Worm (Caenorhabditis elegans) whole organism, L2 larva: Measurements from ENCODE around the gene appg-2.

Experiments
- C34F6.9 ChIP-seq: fragments of 150-350 bp; optimal IDR thresholded peaks from 2 replicates; lab custom pipeline; 2014; ENCODE audit warnings: missing biosample characterization, missing genetic modification characterization
- F13H6.1 ChIP-seq: sonication (generic microtip); optimal IDR thresholded peaks from 2 replicates; lab custom pipeline; 2016; ENCODE audit warnings: missing genetic modification characterization, missing compliant biosample characterization
- Y55F3AM.14 ChIP-seq: fragments of 200-800 bp; sonication (Bioruptor generic); optimal IDR thresholded peaks from 2 replicates; lab custom pipeline; 2018; ENCODE audit warnings: mild to moderate bottlenecking, missing genetic modification characterization, missing compliant biosample characterization
- aly-2 ChIP-seq: fragments of 150-350 bp; optimal IDR thresholded peaks from 2 replicates; lab custom pipeline; 2014; ENCODE audit warnings: missing biosample characterization, missing genetic modification characterization
- ama-1 ChIP-seq: fragments of 150-350 bp; optimal IDR thresholded peaks from 2 replicates; lab custom pipeline; 2018; ENCODE audit warnings: inconsistent platforms
- blmp-1 ChIP-seq: sonication (generic microtip); optimal IDR thresholded peaks from 2 replicates; lab custom pipeline; 2017; ENCODE audit warnings: missing genetic modification characterization, mild to moderate bottlenecking, missing compliant biosample characterization, antibody characterized with exemption, moderate library complexity; ENCODE audit not compliant: insufficient read depth
- ceh-82 ChIP-seq: fragments of 150-350 bp; optimal IDR thresholded peaks from 2 replicates; lab custom pipeline; 2014; ENCODE audit warnings: missing biosample characterization, missing genetic modification characterization
- crh-2 ChIP-seq: sonication (generic microtip); optimal IDR thresholded peaks from 2 replicates; lab custom pipeline; 2017; ENCODE audit warnings: missing biosample characterization, missing genetic modification characterization
- dmd-4 ChIP-seq: sonication (generic microtip); optimal IDR thresholded peaks from 2 replicates; lab custom pipeline; 2017; ENCODE audit warnings: missing biosample characterization, missing genetic modification characterization
- egl-27 ChIP-seq: sonication (generic microtip); optimal IDR thresholded peaks from 3 replicates; lab custom pipeline; 2017; ENCODE audit warnings: missing biosample characterization, missing genetic modification reagents, missing genetic modification characterization
- elt-3 ChIP-seq: sonication (generic microtip); optimal IDR thresholded peaks from 2 replicates; lab custom pipeline; 2017; ENCODE audit warnings: missing biosample characterization, missing genetic modification characterization
- fos-1 ChIP-seq: fragments of 150-350 bp; optimal IDR thresholded peaks from 2 replicates; lab custom pipeline; 2014; ENCODE audit warnings: missing biosample characterization, missing genetic modification characterization
- gmeb-1 ChIP-seq: fragments of 150-350 bp; optimal IDR thresholded peaks from 2 replicates; lab custom pipeline; 2014; ENCODE audit warnings: missing biosample characterization, missing genetic modification characterization
- lin-11 ChIP-seq: fragments of 150-350 bp; sonication (generic microtip); optimal IDR thresholded peaks from 2 replicates; lab custom pipeline; 2014; ENCODE audit warnings: missing biosample characterization, missing genetic modification characterization, inconsistent platforms, mixed read lengths
- lin-13 ChIP-seq: fragments of 150-350 bp; optimal IDR thresholded peaks from 2 replicates; lab custom pipeline; 2014; ENCODE audit warnings: missing biosample characterization, missing genetic modification reagents, missing genetic modification characterization
- lin-39 ChIP-seq: fragments of 150-350 bp; optimal IDR thresholded peaks from 2 replicates; lab custom pipeline; 2014; ENCODE audit warnings: missing biosample characterization, missing genetic modification reagents, missing genetic modification characterization
- lsy-2 ChIP-seq, 2 experiments: fragments of 150-350 bp in 1 of 2; sonication (generic microtip) in 1 of 2; optimal IDR thresholded peaks; 2 replicates each; lab custom pipeline; 2014 to 2017; ENCODE audit warnings: missing biosample characterization in 2 of 2, missing genetic modification characterization in 2 of 2
- mab-5 ChIP-seq: fragments of 150-350 bp; optimal IDR thresholded peaks from 2 replicates; lab custom pipeline; 2014; ENCODE audit warnings: missing biosample characterization, missing genetic modification characterization
- mbf-1 ChIP-seq: sonication (generic microtip); optimal IDR thresholded peaks from 2 replicates; lab custom pipeline; 2017; ENCODE audit warnings: missing biosample characterization, missing genetic modification characterization
- mdl-1 ChIP-seq, 2 experiments: fragments of 150-350 bp in 1 of 2; sonication (generic microtip) in 1 of 2; optimal IDR thresholded peaks; 2 replicates each; lab custom pipeline; 2017; ENCODE audit warnings: missing biosample characterization in 2 of 2, missing genetic modification characterization in 2 of 2
- nhr-10 ChIP-seq: sonication (generic microtip); optimal IDR thresholded peaks from 2 replicates; lab custom pipeline; 2017; ENCODE audit warnings: missing biosample characterization, missing genetic modification characterization
- nhr-11 ChIP-seq: fragments of 150-350 bp; optimal IDR thresholded peaks from 2 replicates; lab custom pipeline; 2014; ENCODE audit warnings: missing biosample characterization, missing genetic modification characterization
- nhr-12 ChIP-seq: fragments of 150-350 bp; optimal IDR thresholded peaks from 2 replicates; lab custom pipeline; 2014; ENCODE audit warnings: missing biosample characterization, missing genetic modification characterization
- nhr-129 ChIP-seq: fragments of 150-350 bp; optimal IDR thresholded peaks from 2 replicates; lab custom pipeline; 2014; ENCODE audit warnings: missing biosample characterization, missing genetic modification characterization
- nhr-237 ChIP-seq: fragments of 150-350 bp; optimal IDR thresholded peaks from 2 replicates; lab custom pipeline; 2014; ENCODE audit warnings: missing biosample characterization, missing genetic modification characterization
- nhr-25 ChIP-seq: fragments of 150-350 bp; sonication (generic microtip); optimal IDR thresholded peaks from 3 replicates; lab custom pipeline; 2014; ENCODE audit warnings: missing biosample characterization, missing genetic modification characterization
- nhr-6 ChIP-seq: fragments of 150-350 bp; optimal IDR thresholded peaks from 2 replicates; lab custom pipeline; 2014; ENCODE audit warnings: missing biosample characterization, missing genetic modification characterization
- nhr-77 ChIP-seq: fragments of 150-350 bp; optimal IDR thresholded peaks from 2 replicates; lab custom pipeline; 2014; ENCODE audit warnings: missing biosample characterization, missing genetic modification characterization
- peb-1 ChIP-seq: fragments of 150-350 bp; optimal IDR thresholded peaks from 2 replicates; lab custom pipeline; 2014; ENCODE audit warnings: missing biosample characterization, missing genetic modification characterization
- sem-4 ChIP-seq: fragments of 150-350 bp; optimal IDR thresholded peaks from 2 replicates; lab custom pipeline; 2014; ENCODE audit warnings: missing biosample characterization, missing genetic modification reagents, missing genetic modification characterization
- skn-1 ChIP-seq: sonication (generic microtip); optimal IDR thresholded peaks from 2 replicates; lab custom pipeline; 2017; ENCODE audit warnings: missing biosample characterization, missing genetic modification characterization
- snpc-4 ChIP-seq: fragments of 150-350 bp; optimal IDR thresholded peaks from 2 replicates; lab custom pipeline; 2014; ENCODE audit warnings: missing biosample characterization, missing genetic modification characterization
- unc-39 ChIP-seq: fragments of 150-350 bp; optimal IDR thresholded peaks from 2 replicates; lab custom pipeline; 2014; ENCODE audit warnings: missing biosample characterization, missing genetic modification characterization
- unc-55 ChIP-seq: fragments of 150-350 bp; sonication (generic microtip); optimal IDR thresholded peaks from 3 replicates; lab custom pipeline; 2014; ENCODE audit warnings: missing biosample characterization, missing genetic modification reagents, missing genetic modification characterization
- unc-62 ChIP-seq: fragments of 150-350 bp; optimal IDR thresholded peaks from 2 replicates; lab custom pipeline; 2014; ENCODE audit warnings: missing biosample characterization, missing genetic modification reagents, missing genetic modification characterization
- ztf-4 ChIP-seq: fragments of 150-350 bp; optimal IDR thresholded peaks from 2 replicates; lab custom pipeline; 2014; ENCODE audit warnings: missing biosample characterization, missing genetic modification characterization

Gene appg-2

DNA sequence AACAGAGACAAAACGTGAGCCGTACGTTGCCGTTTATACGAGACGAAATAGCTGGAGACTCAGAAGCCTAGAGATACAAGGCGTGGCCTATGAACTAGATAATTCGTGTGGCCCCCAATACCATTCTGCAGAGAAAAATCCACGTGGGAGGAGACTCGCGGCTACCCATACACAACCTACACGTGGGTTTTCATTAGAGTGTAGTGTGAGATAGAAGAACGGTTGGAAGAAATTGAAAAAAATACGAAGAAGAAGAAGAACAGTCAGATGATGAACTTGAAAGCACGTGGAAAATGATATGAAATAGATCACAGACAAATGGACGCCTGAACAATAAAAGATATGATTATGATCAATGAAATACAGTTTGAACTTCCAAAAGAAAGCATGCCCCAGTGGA is 35.8 kb upstream of the appg-2 start (continued):
- TF ChIP-seq ceh-82 (tag; lab: Kevin White, UChicago) (no peak), unc-62 (GFP tag; lab: Kevin White, UChicago) (no peak), nhr-10 (tag; lab: Kevin White, UChicago) (no peak)

DNA sequence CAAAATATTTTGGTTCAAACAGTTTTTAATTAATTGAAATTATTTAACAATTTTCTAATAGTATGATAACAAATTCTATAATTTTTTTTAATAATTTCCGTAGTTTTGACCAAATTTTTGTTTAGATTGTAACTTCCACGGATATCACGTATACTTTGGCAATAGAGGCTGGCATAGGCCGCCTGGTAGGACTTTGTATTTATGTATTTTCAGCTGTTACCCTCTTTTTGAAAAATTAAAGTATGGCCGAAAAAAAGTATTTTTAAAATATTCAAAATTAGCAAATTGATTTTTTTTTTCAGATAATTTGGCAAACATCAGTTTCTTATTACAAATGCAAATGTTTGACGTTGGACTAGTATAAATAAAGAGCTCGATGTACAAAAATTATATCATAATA is 34.5 kb upstream of the appg-2 start, which contains the start of the genes nsph-1.1 and K08F8.15:
nsph-1.1 (plus strand) TSS at position 301 of the 400 bp plus-strand sequence.
K08F8.15 (plus strand) TSS at position 335 of the 400 bp plus-strand sequence.
- TF ChIP-seq nhr-77 (no peak), aly-2 (no peak), elt-3 (tag; lab: Kevin White, UChicago) (no peak), mdl-1 (tag; optimal IDR thresholded peaks at IDR 0.05; lab: Kevin White, UChicago) (no peak), snpc-4 (tag; lab: Kevin White, UChicago) (no peak), nhr-237 (tag; lab: Kevin White, UChicago) (no peak)

DNA sequence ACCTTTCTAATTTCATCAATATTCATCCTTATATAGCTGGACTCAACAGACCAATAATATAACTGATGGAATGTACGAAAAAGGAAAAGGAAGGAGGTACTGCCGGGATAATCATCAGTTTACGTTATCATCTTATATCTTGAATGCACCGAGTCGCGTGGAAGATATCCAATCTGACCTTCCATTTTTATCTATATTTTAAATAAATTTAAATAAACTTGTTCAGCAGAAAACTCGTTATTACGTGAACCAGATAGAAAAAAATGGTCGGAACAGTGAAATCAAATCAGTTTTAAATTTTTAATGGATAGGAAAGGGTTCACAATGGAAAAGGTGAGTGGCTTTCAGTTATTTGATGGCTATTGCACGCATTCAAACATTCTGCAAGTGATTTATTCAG is 34.0 kb upstream of the appg-2 start, which contains the start of gene pah-1:
pah-1 (minus strand) TSS at position 101 of the 400 bp plus-strand sequence.
- no peak for TF ChIP-seq ztf-4 (tag; lab: Kevin White, UChicago)
- no peak for TF ChIP-seq nhr-237 (tag; lab: Kevin White, UChicago)
- no peak for TF ChIP-seq lsy-2 (tag; optimal IDR thresholded peaks at IDR 0.05; lab: Kevin White, UChicago)
- TF ChIP-seq sem-4, result no peak
- TF ChIP-seq unc-39 (tag; lab: Kevin White, UChicago), result no peak
- no peak for TF ChIP-seq lin-11
- no peak for TF ChIP-seq blmp-1 (tag; lab: Kevin White, UChicago)
- TF ChIP-seq mab-5 (tag; lab: Kevin White, UChicago), result no peak
- no peak for TF ChIP-seq nhr-77
- no peak for TF ChIP-seq nhr-25 (tag; lab: Kevin White, UChicago)
- TF ChIP-seq, all 48 proteins: peak for 0

DNA sequence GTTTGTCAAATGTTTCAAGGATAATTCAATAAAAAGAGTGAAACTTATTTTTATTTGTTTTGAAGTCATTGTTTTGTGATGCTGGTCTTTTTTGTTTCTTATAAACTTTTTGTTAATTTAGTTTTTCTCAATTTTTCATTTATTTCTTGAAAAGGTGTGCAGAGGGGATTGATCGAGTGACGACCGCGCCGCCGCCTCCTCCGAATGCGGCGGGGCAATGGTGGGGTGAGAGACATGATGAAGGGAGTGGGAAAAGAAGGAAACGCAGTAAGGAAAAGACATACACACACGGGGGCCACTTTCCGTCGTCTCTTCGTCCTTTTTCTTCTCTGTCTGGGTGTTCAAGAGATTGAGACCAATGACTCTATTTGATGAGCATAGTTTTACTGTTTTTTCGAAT is 31.6 kb upstream of the appg-2 start:
- TF ChIP-seq ceh-82 (tag; lab: Kevin White, UChicago), result no peak
- no peak for TF ChIP-seq C34F6.9 (tag; lab: Kevin White, UChicago)
- peak in 1 of 2 experiments; percentile 30 for TF ChIP-seq lsy-2 (tag; optimal IDR thresholded peaks at IDR 0.05; lab: Kevin White, UChicago)
- TF ChIP-seq nhr-25 (tag; lab: Kevin White, UChicago), result no peak
- TF ChIP-seq unc-55 (GFP tag; lab: Kevin White, UChicago), result peak; percentile 39
- peak; percentile 12 for TF ChIP-seq crh-2
- TF ChIP-seq lin-13 (GFP tag; lab: Kevin White, UChicago), result no peak
- TF ChIP-seq lin-39 (tag; lab: Kevin White, UChicago), result no peak
- peak; percentile 13 for TF ChIP-seq gmeb-1 (tag; lab: Kevin White, UChicago)
- TF ChIP-seq fos-1 (tag; lab: Kevin White, UChicago), result peak; percentile 30
- no peak for TF ChIP-seq Y55F3AM.14 (GFP tag; lab: Kevin White, UChicago)
- no peak for TF ChIP-seq elt-3 (tag; lab: Kevin White, UChicago)
- TF ChIP-seq blmp-1 (tag; lab: Kevin White, UChicago), result no peak
- peak; percentile 21 for TF ChIP-seq F13H6.1 (tag; lab: Kevin White, UChicago)
- no peak for TF ChIP-seq nhr-77
- no peak for TF ChIP-seq peb-1 (tag; lab: Kevin White, UChicago)
- TF ChIP-seq nhr-129 (tag; lab: Kevin White, UChicago), result peak; percentile 5
- TF ChIP-seq egl-27 (tag; lab: Kevin White, UChicago), result peak; percentile 20
- TF ChIP-seq nhr-237 (tag; lab: Kevin White, UChicago), result no peak
- TF ChIP-seq unc-62 (GFP tag; lab: Kevin White, UChicago), result no peak
- no peak for TF ChIP-seq dmd-4 (tag; lab: Kevin White, UChicago)
- no peak for TF ChIP-seq skn-1 (tag; lab: Kevin White, UChicago)
- no peak for TF ChIP-seq nhr-10 (tag; lab: Kevin White, UChicago)
- TF ChIP-seq nhr-12 (tag; lab: Kevin White, UChicago), result no peak
- TF ChIP-seq mbf-1, result no peak

DNA sequence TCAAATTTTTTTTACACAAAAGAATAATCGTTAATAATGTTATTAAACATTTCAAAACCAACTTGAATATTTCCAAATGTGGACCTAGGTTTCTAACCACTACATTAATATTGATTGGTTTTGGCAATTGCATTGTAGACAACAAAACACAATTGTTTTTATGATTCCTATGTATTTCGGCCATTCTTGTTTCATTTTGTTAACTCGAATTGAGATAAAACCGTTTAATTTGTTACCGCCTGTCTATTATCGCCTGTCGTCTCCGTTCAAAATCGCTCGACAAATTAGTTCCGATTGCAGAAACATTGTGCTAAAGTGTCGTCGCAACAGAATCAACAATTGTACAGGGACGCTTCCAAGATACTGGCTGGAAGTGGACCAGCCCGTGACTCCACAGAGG is 30.3 kb upstream of the appg-2 start, which contains the start of gene let-19:
let-19 (plus strand) TSS at position 301 of the 400 bp plus-strand sequence.
- TF ChIP-seq nhr-6 (tag; lab: Kevin White, UChicago), result no peak
- no peak for TF ChIP-seq blmp-1 (tag; lab: Kevin White, UChicago)
- no peak for TF ChIP-seq snpc-4 (tag; lab: Kevin White, UChicago)
- no peak for TF ChIP-seq Y55F3AM.14 (GFP tag; lab: Kevin White, UChicago)
- TF ChIP-seq ama-1 (lab: Kevin White, UChicago), result no peak
- TF ChIP-seq nhr-11 (tag; lab: Kevin White, UChicago), result no peak
- TF ChIP-seq lsy-2 (tag; optimal IDR thresholded peaks at IDR 0.05; lab: Kevin White, UChicago), result no peak
- TF ChIP-seq dmd-4 (tag; lab: Kevin White, UChicago), result no peak
